Worm (Caenorhabditis elegans) whole organism, L4/young adult: ENCODE measurements around the gene ador-1.

ENCODE experiments used
- W03F9.2 ChIP-seq: fragments of 150-350 bp; optimal IDR thresholded peaks from 2 replicates; lab custom pipeline; 2014; ENCODE audit warnings: missing biosample characterization, missing genetic modification characterization
- him-1 ChIP-seq: sonication (generic microtip); optimal IDR thresholded peaks from 2 replicates; lab custom pipeline; 2016; ENCODE audit warnings: missing genotype, missing genetic modification reagents, missing genetic modification characterization, missing compliant biosample characterization

DNA sequence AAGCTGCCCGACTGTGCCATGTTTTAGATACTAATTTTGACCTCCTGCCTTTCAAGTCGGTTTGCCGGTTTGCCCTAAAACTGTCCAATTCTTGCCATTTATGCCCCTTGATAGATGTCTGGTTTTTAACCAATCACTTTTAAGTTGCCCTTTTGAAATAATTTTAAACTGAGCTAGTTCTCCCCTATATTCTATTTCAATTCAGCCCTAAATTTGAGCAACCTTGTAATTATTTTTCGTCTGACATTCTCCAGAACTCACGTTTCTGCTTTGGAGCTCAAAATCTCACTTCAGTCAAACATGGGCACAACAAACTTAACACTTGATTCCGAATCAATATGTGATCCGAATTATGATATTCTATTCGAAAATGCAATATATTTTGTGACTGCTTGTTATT, 29.3 kb downstream of the ador-1 start, which contains the start of gene srg-17:
- TF ChIP-seq him-1 (tag; lab: Kevin White, UChicago) (no peak), W03F9.2 (no peak)
